Worm (Caenorhabditis elegans) whole organism, mixed stage, embryonic: Measurements from ENCODE around the gene nos-3.

ENCODE experiments used
- drap-1 ChIP-seq: fragments of 200-800 bp; sonication (Bioruptor generic); optimal IDR thresholded peaks from 3 replicates; lab custom pipeline; 2018; ENCODE audit warnings: mild to moderate bottlenecking, missing genetic modification characterization, missing compliant biosample characterization
- flh-1 ChIP-seq: fragments of 200-800 bp; sonication (Bioruptor generic); optimal IDR thresholded peaks from 2 replicates; lab custom pipeline; 2018; ENCODE audit warnings: mild to moderate bottlenecking, missing genetic modification characterization, moderate library complexity, missing compliant biosample characterization
- lin-13 ChIP-seq: fragments of 150-350 bp; optimal IDR thresholded peaks from 2 replicates; lab custom pipeline; 2014; ENCODE audit warnings: missing biosample characterization, missing genetic modification characterization
- lsy-2 ChIP-seq: fragments of 150-350 bp; optimal IDR thresholded peaks from 2 replicates; lab custom pipeline; 2014; ENCODE audit warnings: missing biosample characterization, missing genetic modification characterization
- nhr-2 ChIP-seq: fragments of 150-350 bp; optimal IDR thresholded peaks from 2 replicates; lab custom pipeline; 2014; ENCODE audit warnings: missing biosample characterization, missing genetic modification characterization
- nhr-237 ChIP-seq: fragments of 150-350 bp; optimal IDR thresholded peaks from 2 replicates; lab custom pipeline; 2014; ENCODE audit warnings: missing biosample characterization, missing genetic modification characterization
- nhr-28 ChIP-seq: fragments of 150-350 bp; optimal IDR thresholded peaks from 2 replicates; lab custom pipeline; 2014; ENCODE audit warnings: missing biosample characterization, missing genetic modification characterization
- pha-4 ChIP-seq: fragments of 150-350 bp; optimal IDR thresholded peaks from 2 replicates; lab custom pipeline; 2018; ENCODE audit warnings: missing biosample characterization, missing genetic modification reagents, missing genetic modification characterization
- snpc-4 ChIP-seq: fragments of 150-350 bp; optimal IDR thresholded peaks from 2 replicates; lab custom pipeline; 2014; ENCODE audit warnings: missing biosample characterization, missing genetic modification characterization
- unc-39 ChIP-seq: fragments of 150-350 bp; optimal IDR thresholded peaks from 2 replicates; lab custom pipeline; 2014; ENCODE audit warnings: missing biosample characterization, missing genetic modification characterization
- unc-62 ChIP-seq: fragments of 150-350 bp; optimal IDR thresholded peaks from 2 replicates; lab custom pipeline; 2014; ENCODE audit warnings: missing biosample characterization, missing genetic modification reagents, missing genetic modification characterization
- ztf-11 ChIP-seq: fragments of 150-350 bp; optimal IDR thresholded peaks from 2 replicates; lab custom pipeline; 2014; ENCODE audit warnings: missing biosample characterization, missing genetic modification characterization

DNA sequence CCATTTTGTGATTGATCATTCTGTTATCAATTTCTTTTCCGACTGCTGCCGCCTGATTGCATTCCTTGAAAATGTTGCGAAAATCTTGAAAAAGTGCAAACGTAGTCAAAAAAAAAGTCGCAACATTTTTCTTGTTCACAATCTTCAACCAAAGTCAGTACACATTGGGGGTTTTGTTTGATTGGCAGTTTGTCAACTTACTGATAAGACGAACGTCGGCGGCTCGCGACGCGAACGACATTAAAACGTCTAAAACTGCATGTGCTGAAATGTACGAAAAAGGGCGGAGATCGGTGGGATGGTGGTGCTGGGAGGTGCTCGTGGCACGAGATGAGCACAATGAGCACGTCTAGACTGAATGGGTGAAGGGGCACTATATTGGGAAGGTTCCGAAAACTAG, 7.3 kb upstream of the nos-3 start:
- no peak for TF ChIP-seq unc-39 (tag; lab: Kevin White, UChicago)
- TF ChIP-seq flh-1 (GFP tag; lab: Kevin White, UChicago): no peak
- TF ChIP-seq lin-13 (tag; lab: Kevin White, UChicago): no peak
- TF ChIP-seq nhr-2: no peak
- no peak for TF ChIP-seq snpc-4 (tag; lab: Kevin White, UChicago)
- no peak for TF ChIP-seq unc-62
- no peak for TF ChIP-seq pha-4 (tag; lab: Kevin White, UChicago)
- no peak for TF ChIP-seq lsy-2
- TF ChIP-seq nhr-237 (tag; lab: Kevin White, UChicago): no peak
- TF ChIP-seq ztf-11: no peak
- TF ChIP-seq drap-1 (GFP tag; lab: Kevin White, UChicago): no peak
- TF ChIP-seq nhr-28 (tag; lab: Kevin White, UChicago): no peak
